Worm (Caenorhabditis elegans) whole organism, mixed stage, embryonic: ENCODE results near the gene sftd-3.

Experiments used
- M03D4.4 ChIP-seq: sonication (generic microtip); optimal IDR thresholded peaks from 2 replicates; lab custom pipeline; 2017; ENCODE audit warnings: mild to moderate bottlenecking, missing genetic modification characterization, missing compliant biosample characterization
- bed-3 ChIP-seq: fragments of 200-800 bp; sonication (Bioruptor generic); optimal IDR thresholded peaks from 3 replicates; lab custom pipeline; 2018; ENCODE audit warnings: mild to moderate bottlenecking, missing genetic modification characterization, moderate library complexity, missing compliant biosample characterization
- blmp-1 ChIP-seq: fragments of 150-350 bp; optimal IDR thresholded peaks from 2 replicates; lab custom pipeline; 2014; ENCODE audit warnings: missing biosample characterization, missing genetic modification characterization
- ceh-39 ChIP-seq: fragments of 150-350 bp; optimal IDR thresholded peaks from 2 replicates; lab custom pipeline; 2014; ENCODE audit warnings: missing biosample characterization, missing genetic modification characterization
- ceh-43 ChIP-seq: fragments of 200-800 bp; sonication (Bioruptor generic); optimal IDR thresholded peaks from 2 replicates; lab custom pipeline; 2018; ENCODE audit warnings: mild to moderate bottlenecking, missing genetic modification characterization, moderate library complexity, missing compliant biosample characterization
- ceh-83 ChIP-seq: fragments of 200-800 bp; sonication (Bioruptor generic); optimal IDR thresholded peaks from 2 replicates; lab custom pipeline; 2018; ENCODE audit warnings: mild to moderate bottlenecking, missing genetic modification characterization, missing compliant biosample characterization
- ces-1 ChIP-seq: fragments of 150-350 bp; optimal IDR thresholded peaks from 2 replicates; lab custom pipeline; 2014; ENCODE audit warnings: missing biosample characterization, missing genetic modification reagents, missing genetic modification characterization
- cnd-1 ChIP-seq: fragments of 200-800 bp; sonication (Bioruptor generic); optimal IDR thresholded peaks from 2 replicates; lab custom pipeline; 2018; ENCODE audit warnings: mild to moderate bottlenecking, missing genetic modification characterization, missing compliant biosample characterization
- drap-1 ChIP-seq: fragments of 200-800 bp; sonication (Bioruptor generic); optimal IDR thresholded peaks from 3 replicates; lab custom pipeline; 2018; ENCODE audit warnings: mild to moderate bottlenecking, missing genetic modification characterization, missing compliant biosample characterization
- elt-1 ChIP-seq: sonication (generic microtip); optimal IDR thresholded peaks from 2 replicates; lab custom pipeline; 2017; ENCODE audit warnings: missing genetic modification characterization, mild to moderate bottlenecking, missing compliant biosample characterization, antibody characterized with exemption, moderate library complexity, borderline replicate concordance; ENCODE audit not compliant: insufficient read depth
- elt-3 ChIP-seq: fragments of 150-350 bp; optimal IDR thresholded peaks from 2 replicates; lab custom pipeline; 2014; ENCODE audit warnings: missing biosample characterization, missing genetic modification characterization
- ham-2 ChIP-seq: fragments of 200-800 bp; sonication (Bioruptor generic); optimal IDR thresholded peaks from 2 replicates; lab custom pipeline; 2018; ENCODE audit warnings: mild to moderate bottlenecking, missing genetic modification characterization, missing compliant biosample characterization
- hlh-1 ChIP-seq: fragments of 150-350 bp; optimal IDR thresholded peaks from 2 replicates; lab custom pipeline; 2014; ENCODE audit warnings: missing biosample characterization, missing genetic modification reagents, missing genetic modification characterization
- lin-13 ChIP-seq: fragments of 150-350 bp; optimal IDR thresholded peaks from 2 replicates; lab custom pipeline; 2014; ENCODE audit warnings: missing biosample characterization, missing genetic modification characterization
- lin-32 ChIP-seq: fragments of 200-800 bp; sonication (Bioruptor generic); optimal IDR thresholded peaks from 2 replicates; lab custom pipeline; 2018; ENCODE audit warnings: mild to moderate bottlenecking, missing genetic modification characterization, missing compliant biosample characterization
- lsy-2 ChIP-seq: fragments of 150-350 bp; optimal IDR thresholded peaks from 2 replicates; lab custom pipeline; 2014; ENCODE audit warnings: missing biosample characterization, missing genetic modification characterization
- mab-5 ChIP-seq: fragments of 150-350 bp; optimal IDR thresholded peaks from 2 replicates; lab custom pipeline; 2014; ENCODE audit warnings: missing biosample characterization, missing genetic modification characterization
- mep-1 ChIP-seq: fragments of 150-350 bp; optimal IDR thresholded peaks from 2 replicates; lab custom pipeline; 2017; ENCODE audit warnings: missing biosample characterization, missing genetic modification reagents, missing genetic modification characterization, inconsistent platforms
- mls-2 ChIP-seq: sonication (generic microtip); optimal IDR thresholded peaks from 2 replicates; lab custom pipeline; 2016; ENCODE audit warnings: mild to moderate bottlenecking, missing genetic modification characterization, moderate library complexity, missing compliant biosample characterization
- nhr-12 ChIP-seq: fragments of 150-350 bp; optimal IDR thresholded peaks from 2 replicates; lab custom pipeline; 2014; ENCODE audit warnings: missing biosample characterization, missing genetic modification characterization
- nhr-2 ChIP-seq: fragments of 150-350 bp; optimal IDR thresholded peaks from 2 replicates; lab custom pipeline; 2014; ENCODE audit warnings: missing biosample characterization, missing genetic modification characterization
- nhr-237 ChIP-seq: fragments of 150-350 bp; optimal IDR thresholded peaks from 2 replicates; lab custom pipeline; 2014; ENCODE audit warnings: missing biosample characterization, missing genetic modification characterization
- nhr-28 ChIP-seq: fragments of 150-350 bp; optimal IDR thresholded peaks from 2 replicates; lab custom pipeline; 2014; ENCODE audit warnings: missing biosample characterization, missing genetic modification characterization
- pha-4 ChIP-seq: fragments of 150-350 bp; optimal IDR thresholded peaks from 2 replicates; lab custom pipeline; 2018; ENCODE audit warnings: missing biosample characterization, missing genetic modification reagents, missing genetic modification characterization
- sem-2 ChIP-seq: fragments of 200-800 bp; sonication (Bioruptor generic); optimal IDR thresholded peaks from 2 replicates; lab custom pipeline; 2018; ENCODE audit warnings: mild to moderate bottlenecking, missing genetic modification characterization, missing compliant biosample characterization
- snpc-4 ChIP-seq: fragments of 150-350 bp; optimal IDR thresholded peaks from 2 replicates; lab custom pipeline; 2014; ENCODE audit warnings: missing biosample characterization, missing genetic modification characterization
- sptf-1 ChIP-seq: sonication (generic microtip); optimal IDR thresholded peaks from 2 replicates; lab custom pipeline; 2017; ENCODE audit warnings: mild to moderate bottlenecking, missing genetic modification characterization, moderate library complexity, missing compliant biosample characterization
- tbx-8 ChIP-seq: fragments of 200-800 bp; sonication (Bioruptor generic); optimal IDR thresholded peaks from 2 replicates; lab custom pipeline; 2018; ENCODE audit warnings: mild to moderate bottlenecking, missing genetic modification characterization, moderate library complexity, missing compliant biosample characterization
- unc-120 ChIP-seq: sonication (generic microtip); optimal IDR thresholded peaks from 2 replicates; lab custom pipeline; 2017; ENCODE audit warnings: missing genetic modification characterization, missing compliant biosample characterization; ENCODE audit not compliant: poor library complexity, severe bottlenecking
- unc-39 ChIP-seq: fragments of 150-350 bp; optimal IDR thresholded peaks from 2 replicates; lab custom pipeline; 2014; ENCODE audit warnings: missing biosample characterization, missing genetic modification characterization
- unc-62 ChIP-seq: fragments of 150-350 bp; optimal IDR thresholded peaks from 2 replicates; lab custom pipeline; 2014; ENCODE audit warnings: missing biosample characterization, missing genetic modification reagents, missing genetic modification characterization
- zip-8 ChIP-seq: fragments of 150-350 bp; optimal IDR thresholded peaks from 2 replicates; lab custom pipeline; 2014; ENCODE audit warnings: missing biosample characterization, missing genetic modification characterization
- ztf-11 ChIP-seq: fragments of 150-350 bp; optimal IDR thresholded peaks from 2 replicates; lab custom pipeline; 2014; ENCODE audit warnings: missing biosample characterization, missing genetic modification characterization

Gene sftd-3

ce11 chrII:8932392-8932791 lies 31.6 kb downstream of the sftd-3 start:
- TF ChIP-seq ztf-11 (tag; lab: Kevin White, UChicago) (no peak), unc-120 (tag; lab: Kevin White, UChicago) (no peak), zip-8 (no peak), unc-39 (tag; lab: Kevin White, UChicago) (no peak), lin-32 (GFP tag; lab: Kevin White, UChicago) (no peak), nhr-237 (tag; lab: Kevin White, UChicago) (no peak), bed-3 (no peak), ceh-39 (no peak), mab-5 (tag; lab: Kevin White, UChicago) (no peak), blmp-1 (tag; lab: Kevin White, UChicago) (no peak), nhr-12 (tag; lab: Kevin White, UChicago) (no peak), lsy-2 (tag; lab: Kevin White, UChicago) (no peak), M03D4.4 (tag; lab: Kevin White, UChicago) (no peak)
- TF ChIP-seq, all 35 proteins: peak for 0

- TF ChIP-seq lin-32 (GFP tag; lab: Kevin White, UChicago) (no peak), drap-1 (GFP tag; lab: Kevin White, UChicago) (no peak), blmp-1 (tag; lab: Kevin White, UChicago) (no peak), sem-2 (GFP tag; lab: Kevin White, UChicago) (no peak), mab-5 (tag; lab: Kevin White, UChicago) (no peak), nhr-12 (tag; lab: Kevin White, UChicago) (no peak), nhr-237 (tag; lab: Kevin White, UChicago) (no peak), sptf-1 (tag; lab: Kevin White, UChicago) (no peak), nhr-2 (tag; lab: Kevin White, UChicago) (no peak), M03D4.4 (tag; lab: Kevin White, UChicago) (no peak), elt-1 (no peak), mep-1 (tag; lab: Kevin White, UChicago) (no peak), unc-120 (tag; lab: Kevin White, UChicago) (no peak), tbx-8 (GFP tag; lab: Kevin White, UChicago) (no peak), zip-8 (no peak), pha-4 (no peak), ceh-83 (no peak), mls-2 (no peak)
These were observed 32.4 kb downstream of the sftd-3 start for ce11 chrII:8931405-8932149.

DNA sequence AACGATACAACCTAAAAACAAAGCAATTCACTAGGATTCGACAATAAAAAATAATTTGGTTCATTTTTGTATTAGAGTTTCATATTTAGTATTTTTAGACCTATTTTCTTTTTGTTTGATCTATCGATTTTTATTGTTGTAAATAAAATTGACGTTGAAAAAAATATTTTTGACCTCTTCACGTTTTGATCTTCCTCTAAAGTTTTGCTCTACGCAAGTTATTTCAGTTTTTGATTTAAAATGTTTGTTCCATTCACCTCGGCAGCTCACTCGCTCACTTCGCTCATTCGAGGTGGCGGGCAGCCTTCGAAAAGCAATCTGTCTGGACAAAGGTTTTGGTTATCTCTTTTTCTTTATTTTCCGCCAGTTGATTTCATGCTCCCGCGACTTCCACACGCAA lies 33.2 kb downstream of the sftd-3 start, which contains the start of gene enol-1:
TSS of gene enol-1 (plus strand) at position 235 of the 400 bp plus-strand sequence.
- no peak for TF ChIP-seq mls-2
- no peak for TF ChIP-seq lsy-2 (tag; lab: Kevin White, UChicago)
- no peak for TF ChIP-seq nhr-28 (tag; lab: Kevin White, UChicago)
- TF ChIP-seq ceh-39 = no peak
- TF ChIP-seq unc-39 (tag; lab: Kevin White, UChicago) = no peak
- no peak for TF ChIP-seq ceh-43 (GFP tag; lab: Kevin White, UChicago)
- no peak for TF ChIP-seq ces-1 (GFP tag; lab: Kevin White, UChicago)
- no peak for TF ChIP-seq cnd-1 (tag; lab: Kevin White, UChicago)
- TF ChIP-seq M03D4.4 (tag; lab: Kevin White, UChicago) = no peak
- TF ChIP-seq unc-62 = no peak
- no peak for TF ChIP-seq elt-3 (tag; lab: Kevin White, UChicago)
- TF ChIP-seq blmp-1 (tag; lab: Kevin White, UChicago) = no peak
- TF ChIP-seq snpc-4 = no peak
- TF ChIP-seq, all 35 proteins: peak for 0

ce11 chrII:8929771-8930170 lies 34.2 kb downstream of the sftd-3 start, which contains the start of gene mrpl-50:
Gene mrpl-50 (plus strand): TSS chrII:8929841.
- TF ChIP-seq elt-3 (tag; lab: Kevin White, UChicago) (no peak), lin-13 (tag; lab: Kevin White, UChicago) (no peak), ceh-39 (no peak), M03D4.4 (tag; lab: Kevin White, UChicago) (no peak), hlh-1 (tag; lab: Kevin White, UChicago) (no peak), bed-3 (no peak), cnd-1 (tag; lab: Kevin White, UChicago) (no peak), ham-2 (GFP tag; lab: Kevin White, UChicago) (no peak)
